Fruit fly (Drosophila melanogaster): ENCODE measurements around the gene CG18259.
A peak's percentile ranks its signal among the peaks of the same experiment; 100 is the strongest.

- TF ChIP-seq psq (optimal IDR thresholded peaks at IDR 0.05), result no peak
- peak in 1 of 2 experiments; percentile 23 for TF ChIP-seq EcR (GFP tag; optimal IDR thresholded peaks at IDR 0.05)
- TF ChIP-seq usp (GFP tag; optimal IDR thresholded peaks at IDR 0.05), result no peak
Observed at dm6 chrX:18776976-18777925, 6.0 kb downstream of the CG18259 start.
